Fruit fly (Drosophila melanogaster): Measurements from ENCODE around the gene TyrR.

DNA sequence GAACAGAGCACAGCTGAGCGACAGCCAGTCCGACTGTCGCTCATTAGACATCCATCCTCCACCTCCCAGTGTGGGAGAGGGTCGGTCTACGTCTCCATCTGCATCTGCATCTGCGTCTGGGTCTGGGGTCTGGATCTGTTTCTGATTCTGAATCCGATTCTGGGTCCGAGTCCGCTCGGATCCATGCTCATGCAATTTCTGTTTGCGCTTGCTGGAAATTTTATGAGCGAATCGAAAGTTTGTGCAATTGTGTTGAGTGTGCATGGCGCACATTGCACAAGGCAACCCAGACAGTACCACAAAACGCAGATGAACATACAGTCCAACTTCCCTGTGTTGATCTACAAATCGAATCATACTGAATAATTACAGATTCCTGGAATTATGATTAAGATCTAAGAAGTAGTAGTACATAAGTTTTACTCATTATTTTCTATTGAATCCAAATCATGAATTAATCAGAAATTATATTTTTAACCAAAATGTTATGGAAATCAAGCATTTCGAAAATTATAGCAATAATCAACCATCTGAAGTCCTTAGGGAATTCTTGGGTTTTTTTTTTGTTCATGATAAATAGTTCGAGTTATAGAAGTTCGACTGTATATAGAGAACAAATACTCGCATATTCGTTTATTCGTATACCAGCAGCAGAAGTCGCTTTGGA lies 59.8 kb downstream of the TyrR start:
- peak; percentile 68 for TF ChIP-seq tj (GFP tag; optimal IDR thresholded peaks at IDR 0.05)
- peak; percentile 91 for TF ChIP-seq CG14711 (tag; optimal IDR thresholded peaks at IDR 0.05)
- peak; percentile 89 for TF ChIP-seq CG33017 (tag; optimal IDR thresholded peaks at IDR 0.05)
- TF ChIP-seq Mnt (GFP tag; optimal IDR thresholded peaks at IDR 0.05) = no peak
- TF ChIP-seq CG11617 (GFP tag; optimal IDR thresholded peaks at IDR 0.05) = peak; percentile 84
- peak; percentile 70 for TF ChIP-seq Crg-1 (GFP tag; optimal IDR thresholded peaks at IDR 0.05)
- peak; percentile 77 for TF ChIP-seq Hr96 (GFP tag; optimal IDR thresholded peaks at IDR 0.05)
- peak; percentile 81 for TF ChIP-seq kay (GFP tag; ENCODE audit: borderline replicate concordance)
- no peak for TF ChIP-seq cnc (optimal IDR thresholded peaks at IDR 0.05)
- peak; percentile 66 for TF ChIP-seq pad (GFP tag; optimal IDR thresholded peaks at IDR 0.05)

Measured in whole organism, adult.